Fruit fly (Drosophila melanogaster) whole organism, embryonic: ENCODE measurements around the gene Frmd5.

Experiments used
- ATbp ChIP-seq: fragments of 200-800 bp; sonication (Bioruptor generic); optimal IDR thresholded peaks from 2 replicates; lab custom pipeline; 2017; ENCODE audit warnings: missing biosample characterization, mild to moderate bottlenecking, missing genetic modification characterization, missing genetic modification reagents
- Abd-B ChIP-seq: fragments of 200-800 bp; sonication (Bioruptor generic); optimal IDR thresholded peaks from 2 replicates; lab custom pipeline; 2018; ENCODE audit warnings: missing biosample characterization, mild to moderate bottlenecking, missing genetic modification characterization, moderate library complexity
- Antp ChIP-seq: fragments of 200-800 bp; sonication (Bioruptor generic); optimal IDR thresholded peaks from 3 replicates; lab custom pipeline; 2016; ENCODE audit warnings: missing biosample characterization, missing genetic modification characterization
- BEAF-32 ChIP-seq: fragments of 200-800 bp; sonication (Bioruptor generic); optimal IDR thresholded peaks from 3 replicates; lab custom pipeline; 2017; ENCODE audit warnings: missing biosample characterization, missing genetic modification characterization, mild to moderate bottlenecking, moderate library complexity, missing genetic modification reagents
- CG10267 ChIP-seq: fragments of 200-800 bp; sonication (Bioruptor generic); optimal IDR thresholded peaks from 2 replicates; lab custom pipeline; 2018; ENCODE audit warnings: missing biosample characterization, mild to moderate bottlenecking, missing genetic modification characterization, moderate library complexity
- CG10321 ChIP-seq: fragments of 200-800 bp; sonication (Bioruptor generic); IDR thresholded peaks from 2 replicates; pipeline ENCODE4 v1.3.6; 2022; ENCODE audit warnings: missing biosample characterization, missing genetic modification characterization
- CG10431 ChIP-seq: fragments of 200-800 bp; sonication (Bioruptor generic); optimal IDR thresholded peaks from 3 replicates; lab custom pipeline; 2018; ENCODE audit warnings: missing biosample characterization, mild to moderate bottlenecking, missing genetic modification characterization
- CG10462 ChIP-seq: fragments of 200-800 bp; sonication (Bioruptor generic); optimal IDR thresholded peaks from 2 replicates; lab custom pipeline; 2016; ENCODE audit warnings: missing biosample characterization, missing genetic modification characterization
- CG10979 ChIP-seq: fragments of 200-800 bp; sonication (Bioruptor generic); optimal IDR thresholded peaks from 2 replicates; lab custom pipeline; 2018; ENCODE audit warnings: missing biosample characterization, mild to moderate bottlenecking, missing genetic modification characterization, moderate library complexity
- CG11560 ChIP-seq: fragments of 200-800 bp; sonication (Bioruptor generic); IDR thresholded peaks from 3 replicates; pipeline ENCODE4 v1.3.6; 2022; ENCODE audit warnings: missing biosample characterization, missing genetic modification characterization
- CG14710 ChIP-seq: fragments of 200-800 bp; sonication (Bioruptor generic); optimal IDR thresholded peaks from 3 replicates; lab custom pipeline; 2019; ENCODE audit warnings: missing biosample characterization, mild to moderate bottlenecking, missing genetic modification characterization, moderate library complexity
- CG15011 ChIP-seq: fragments of 200-800 bp; sonication (Bioruptor generic); optimal IDR thresholded peaks from 3 replicates; lab custom pipeline; 2018; ENCODE audit warnings: missing biosample characterization, mild to moderate bottlenecking, missing genetic modification characterization
- CG15073 ChIP-seq: fragments of 200-800 bp; sonication (Bioruptor generic); optimal IDR thresholded peaks from 2 replicates; lab custom pipeline; 2016; ENCODE audit warnings: missing biosample characterization, missing genetic modification characterization
- CG15269 ChIP-seq: fragments of 200-800 bp; sonication (Bioruptor generic); optimal IDR thresholded peaks from 2 replicates; lab custom pipeline; 2018; ENCODE audit warnings: missing biosample characterization, mild to moderate bottlenecking, missing genetic modification characterization, moderate library complexity
- CG1832 ChIP-seq: fragments of 200-800 bp; sonication (Bioruptor generic); optimal IDR thresholded peaks from 2 replicates; lab custom pipeline; 2017; ENCODE audit warnings: missing biosample characterization, mild to moderate bottlenecking, missing genetic modification characterization, inconsistent platforms
- CG2199 ChIP-seq: fragments of 200-800 bp; sonication (Bioruptor generic); IDR thresholded peaks from 3 replicates; pipeline ENCODE4 v1.3.6; 2022; ENCODE audit warnings: missing biosample characterization, missing genetic modification characterization
- CG2712 ChIP-seq: fragments of 200-800 bp; optimal IDR thresholded peaks from 3 replicates; lab custom pipeline; 2019; ENCODE audit warnings: missing biosample characterization, mild to moderate bottlenecking, missing genetic modification characterization, moderate library complexity
- CG3281 ChIP-seq: fragments of 200-800 bp; sonication (Bioruptor generic); optimal IDR thresholded peaks from 3 replicates; lab custom pipeline; 2017; ENCODE audit warnings: missing biosample characterization, mild to moderate bottlenecking, missing genetic modification characterization
- CG34422 ChIP-seq: fragments of 200-800 bp; sonication (Bioruptor generic); IDR thresholded peaks from 3 replicates; pipeline ENCODE4 v1.3.6; 2022; ENCODE audit warnings: missing biosample characterization, missing genetic modification characterization
- CG6654 ChIP-seq: fragments of 200-800 bp; sonication (Bioruptor generic); optimal IDR thresholded peaks from 2 replicates; lab custom pipeline; 2017; ENCODE audit warnings: missing biosample characterization, mild to moderate bottlenecking, missing genetic modification characterization
- CG8359 ChIP-seq: fragments of 200-800 bp; sonication (Bioruptor generic); optimal IDR thresholded peaks from 2 replicates; lab custom pipeline; 2017; ENCODE audit warnings: missing biosample characterization, mild to moderate bottlenecking, missing genetic modification characterization, borderline replicate concordance
- CG8924 ChIP-seq: fragments of 200-800 bp; optimal IDR thresholded peaks from 3 replicates; lab custom pipeline; 2019; ENCODE audit warnings: missing biosample characterization, mild to moderate bottlenecking, missing genetic modification characterization, moderate library complexity
- CG8944 ChIP-seq: fragments of 200-800 bp; sonication (Bioruptor generic); optimal IDR thresholded peaks from 3 replicates; lab custom pipeline; 2016; ENCODE audit warnings: missing biosample characterization, missing genetic modification characterization
- CG9215 ChIP-seq: fragments of 200-800 bp; sonication (Bioruptor generic); IDR thresholded peaks from 2 replicates; pipeline ENCODE4 v1.3.6; 2022; ENCODE audit warnings: missing biosample characterization, missing genetic modification characterization
- CG9817 ChIP-seq: fragments of 200-800 bp; sonication (Bioruptor generic); optimal IDR thresholded peaks from 2 replicates; lab custom pipeline; 2018; ENCODE audit warnings: missing biosample characterization, mild to moderate bottlenecking, missing genetic modification characterization, moderate library complexity
- CoRest ChIP-seq: fragments of 200-800 bp; sonication (Bioruptor generic); optimal IDR thresholded peaks from 3 replicates; lab custom pipeline; 2018; ENCODE audit warnings: missing biosample characterization, mild to moderate bottlenecking, missing genetic modification characterization, moderate library complexity
- Dfd ChIP-seq, 2 experiments: fragments of >200 bp; optimal IDR thresholded peaks; 2 replicates each; lab custom pipeline; 2017; ENCODE audit warnings: missing biosample characterization in 2 of 2, missing genetic modification characterization in 2 of 2
- Ets97D ChIP-seq: fragments of 200-800 bp; sonication (Bioruptor generic); optimal IDR thresholded peaks from 3 replicates; lab custom pipeline; 2016; ENCODE audit warnings: missing biosample characterization, missing genetic modification characterization
- HLH3B ChIP-seq: fragments of 200-800 bp; sonication (Bioruptor generic); IDR thresholded peaks from 2 replicates; pipeline ENCODE4 v1.3.6; 2022; ENCODE audit warnings: missing biosample characterization, missing genetic modification characterization
- MTF-1 ChIP-seq: fragments of 200-800 bp; sonication (Bioruptor generic); optimal IDR thresholded peaks from 2 replicates; lab custom pipeline; 2018; ENCODE audit warnings: missing biosample characterization, mild to moderate bottlenecking, missing genetic modification characterization, borderline replicate concordance
- Poxn ChIP-seq: fragments of 200-800 bp; sonication (Bioruptor generic); IDR thresholded peaks from 2 replicates; pipeline ENCODE4 v1.3.6; 2022; ENCODE audit warnings: missing biosample characterization, missing genetic modification characterization
- Ssrp ChIP-seq: fragments of 200-800 bp; sonication (Bioruptor generic); optimal IDR thresholded peaks from 2 replicates; lab custom pipeline; 2018; ENCODE audit warnings: missing biosample characterization, mild to moderate bottlenecking, missing genetic modification characterization, moderate library complexity
- Vsx1 ChIP-seq: fragments of 200-800 bp; sonication (Bioruptor generic); optimal IDR thresholded peaks from 2 replicates; lab custom pipeline; 2017; ENCODE audit warnings: missing biosample characterization, mild to moderate bottlenecking, missing genetic modification characterization, missing genetic modification reagents
- al ChIP-seq: fragments of 200-800 bp; sonication (Bioruptor generic); IDR thresholded peaks from 2 replicates; pipeline ENCODE4 v1.3.6; 2022; ENCODE audit warnings: missing biosample characterization, missing genetic modification characterization
- ara ChIP-seq: fragments of 200-800 bp; sonication (Bioruptor generic); IDR thresholded peaks from 2 replicates; pipeline ENCODE4 v1.3.6; 2022; ENCODE audit warnings: missing biosample characterization, missing genetic modification characterization
- corto ChIP-seq: fragments of 200-800 bp; sonication (Bioruptor generic); optimal IDR thresholded peaks from 2 replicates; lab custom pipeline; 2016; ENCODE audit warnings: missing biosample characterization, mild to moderate bottlenecking, missing genetic modification characterization, moderate library complexity
- dpn ChIP-seq, 2 experiments: fragments of 200-800 bp; sonication (Bioruptor generic); optimal IDR thresholded peaks; 3 replicates each; lab custom pipeline; 2016; ENCODE audit warnings: missing biosample characterization in 2 of 2, missing genetic modification characterization in 2 of 2
- emc ChIP-seq: fragments of 200-800 bp; sonication (Bioruptor generic); optimal IDR thresholded peaks from 2 replicates; lab custom pipeline; 2016; ENCODE audit warnings: missing biosample characterization, missing genetic modification characterization
- esg ChIP-seq: fragments of 200-800 bp; sonication (Bioruptor generic); conservative IDR thresholded peaks from 2 replicates; pipeline ENCODE4 v1.3.6; 2022; ENCODE audit warnings: missing biosample characterization, missing genetic modification characterization
- gcm2 ChIP-seq: fragments of 200-800 bp; sonication (Bioruptor generic); optimal IDR thresholded peaks from 2 replicates; lab custom pipeline; 2016; ENCODE audit warnings: missing biosample characterization, missing genetic modification characterization
- grau ChIP-seq: fragments of 200-800 bp; optimal IDR thresholded peaks from 3 replicates; lab custom pipeline; 2019; ENCODE audit warnings: missing biosample characterization, mild to moderate bottlenecking, missing genetic modification characterization, moderate library complexity
- grn ChIP-seq: fragments of 200-800 bp; sonication (Bioruptor generic); optimal IDR thresholded peaks from 3 replicates; lab custom pipeline; 2017; ENCODE audit warnings: missing biosample characterization, missing genetic modification characterization
- hb ChIP-seq: fragments of 200-800 bp; sonication (Bioruptor generic); IDR thresholded peaks from 3 replicates; pipeline ENCODE4 v1.3.6; 2022; ENCODE audit warnings: missing biosample characterization, missing genetic modification characterization; ENCODE audit not compliant: partially characterized antibody
- jumu ChIP-seq: fragments of 200-800 bp; sonication (Bioruptor generic); optimal IDR thresholded peaks from 3 replicates; lab custom pipeline; 2016; ENCODE audit warnings: missing biosample characterization, missing genetic modification characterization
- kni ChIP-seq: fragments of 200-800 bp; sonication (Bioruptor generic); optimal IDR thresholded peaks from 3 replicates; lab custom pipeline; 2017; ENCODE audit warnings: mild to moderate bottlenecking, missing biosample characterization, missing genetic modification reagents, missing genetic modification characterization
- mirr ChIP-seq: fragments of 200-800 bp; sonication (Bioruptor generic); optimal IDR thresholded peaks from 3 replicates; lab custom pipeline; 2018; ENCODE audit warnings: missing biosample characterization, mild to moderate bottlenecking, missing genetic modification characterization
- nerfin-2 ChIP-seq: fragments of 200-800 bp; sonication (Bioruptor generic); IDR thresholded peaks from 2 replicates; pipeline ENCODE4 v1.3.6; 2022; ENCODE audit warnings: missing biosample characterization, missing genetic modification characterization; ENCODE audit not compliant: partially characterized antibody
- ranshi ChIP-seq: fragments of 200-800 bp; sonication (Bioruptor generic); IDR thresholded peaks from 2 replicates; pipeline ENCODE4 v1.3.6; 2022; ENCODE audit warnings: missing biosample characterization, missing genetic modification characterization
- so ChIP-seq: fragments of 200-800 bp; sonication (Bioruptor generic); IDR thresholded peaks from 3 replicates; pipeline ENCODE4 v1.3.6; 2022; ENCODE audit warnings: missing biosample characterization, missing genetic modification characterization

Frmd5 gene

dm6 chr2L:10381890-10382450 is 37.7 kb downstream of the Frmd5 start, which contains the start of gene CG5096 (continued):
- TF ChIP-seq CG11560 (no peak), CG15073 (GFP tag; lab: Kevin White, UChicago) (peak; percentile 16), esg (GFP tag; lab: Robert Waterston, UW) (peak; percentile 82), grn (GFP tag; lab: Kevin White, UChicago) (peak; percentile 97), CG2712 (tag; lab: Kevin White, UChicago) (peak; percentile 90), CG10321 (GFP tag; lab: Robert Waterston, UW) (peak; percentile 59; the same call in 1 of the 2 replicates), HLH3B (GFP tag; lab: Robert Waterston, UW) (peak; percentile 93; the same call in 1 of the 2 replicates), Ets97D (GFP tag; lab: Kevin White, UChicago) (peak; percentile 50), CG15011 (GFP tag; lab: Kevin White, UChicago) (peak; percentile 84), CG8924 (tag; lab: Kevin White, UChicago) (peak; percentile 94), CG34422 (GFP tag; lab: Robert Waterston, UW) (peak; percentile 91), hb (no peak), Vsx1 (peak; percentile 67), al (GFP tag; lab: Robert Waterston, UW) (peak; percentile 78), dpn (GFP tag; optimal IDR thresholded peaks at IDR 0.05; lab: Kevin White, UChicago) (peak; percentile 80 to 82), CG14710 (tag; lab: Kevin White, UChicago) (peak; percentile 67), CG1832 (GFP tag; lab: Kevin White, UChicago) (no peak), CG15269 (tag; lab: Kevin White, UChicago) (peak; percentile 95), CG8944 (GFP tag; lab: Kevin White, UChicago) (peak; percentile 43), mirr (peak; percentile 91), ATbp (peak; percentile 82), CoRest (tag; lab: Kevin White, UChicago) (peak; percentile 93), corto (GFP tag; lab: Kevin White, UChicago) (peak; percentile 27), Ssrp (tag; lab: Kevin White, UChicago) (peak; percentile 62), Antp (GFP tag; lab: Kevin White, UChicago) (peak; percentile 48), CG10462 (peak; percentile 52), BEAF-32 (no peak), Dfd (GFP tag; optimal IDR thresholded peaks at IDR 0.05; lab: Kevin White, UChicago) (no peak), Abd-B (GFP tag; lab: Kevin White, UChicago) (no peak), CG8359 (GFP tag; lab: Kevin White, UChicago) (peak; percentile 49), CG6654 (GFP tag; lab: Kevin White, UChicago) (peak; percentile 64), ara (GFP tag; lab: Robert Waterston, UW) (peak; percentile 79), jumu (GFP tag; lab: Kevin White, UChicago) (peak; percentile 53), gcm2 (GFP tag; lab: Kevin White, UChicago) (peak; percentile 23), CG10431 (GFP tag; lab: Kevin White, UChicago) (no peak), so (GFP tag; lab: Robert Waterston, UW) (peak; percentile 93), nerfin-2 (GFP tag; lab: Robert Waterston, UW) (no peak), CG9215 (GFP tag; lab: Robert Waterston, UW) (no peak; the same call in none of the 2 replicates), MTF-1 (GFP tag; lab: Kevin White, UChicago) (peak; percentile 60), kni (GFP tag; lab: Kevin White, UChicago) (no peak), emc (GFP tag; lab: Kevin White, UChicago) (peak; percentile 59), grau (tag; lab: Kevin White, UChicago) (peak; percentile 93), CG3281 (peak; percentile 92), ranshi (GFP tag; lab: Robert Waterston, UW) (peak; percentile 91; the same call in 1 of the 2 replicates), Poxn (GFP tag; lab: Robert Waterston, UW) (peak; percentile 52; the same call in 1 of the 2 replicates), CG2199 (GFP tag; lab: Robert Waterston, UW) (peak; percentile 70; the same call in 1 of the 3 replicates), CG10267 (tag; lab: Kevin White, UChicago) (peak; percentile 80), CG9817 (peak; percentile 85), CG10979 (tag; lab: Kevin White, UChicago) (peak; percentile 80)
